Fruit fly (Drosophila melanogaster) whole organism, embryonic: ENCODE results near the gene scu.

Source experiments
- CG10543 ChIP-seq: fragments of 200-800 bp; sonication (Bioruptor generic); optimal IDR thresholded peaks from 3 replicates; lab custom pipeline; 2017; ENCODE audit warnings: missing biosample characterization, mild to moderate bottlenecking, missing genetic modification characterization, moderate library complexity
- CG12219 ChIP-seq: fragments of 200-800 bp; sonication (Bioruptor generic); optimal IDR thresholded peaks from 3 replicates; lab custom pipeline; 2018; ENCODE audit warnings: missing biosample characterization, mild to moderate bottlenecking, missing genetic modification characterization
- CG12659 ChIP-seq: fragments of 200-800 bp; sonication (Bioruptor generic); optimal IDR thresholded peaks from 3 replicates; lab custom pipeline; 2017; ENCODE audit warnings: mild to moderate bottlenecking, missing biosample characterization, missing genetic modification reagents, missing genetic modification characterization
- CG13894 ChIP-seq: fragments of 200-800 bp; sonication (Bioruptor generic); optimal IDR thresholded peaks from 3 replicates; lab custom pipeline; 2018; ENCODE audit warnings: missing biosample characterization, mild to moderate bottlenecking, missing genetic modification characterization, moderate library complexity
- CG14050 ChIP-seq: fragments of 200-800 bp; sonication (Bioruptor generic); IDR thresholded peaks from 3 replicates; pipeline ENCODE4 v1.3.6; 2022; ENCODE audit warnings: missing biosample characterization, missing genetic modification characterization
- CG15011 ChIP-seq: fragments of 200-800 bp; sonication (Bioruptor generic); optimal IDR thresholded peaks from 3 replicates; lab custom pipeline; 2018; ENCODE audit warnings: missing biosample characterization, mild to moderate bottlenecking, missing genetic modification characterization
- CG15514 ChIP-seq: fragments of 200-800 bp; sonication (Bioruptor generic); optimal IDR thresholded peaks from 3 replicates; lab custom pipeline; 2017; ENCODE audit warnings: missing biosample characterization, missing genetic modification characterization, mild to moderate bottlenecking, moderate library complexity, missing genetic modification reagents
- CG17361 ChIP-seq: fragments of 200-800 bp; sonication (Bioruptor generic); IDR thresholded peaks from 3 replicates; pipeline ENCODE4 v1.3.6; 2022; ENCODE audit warnings: missing biosample characterization, missing genetic modification characterization
- CG2202 ChIP-seq: fragments of 200-800 bp; sonication (Bioruptor generic); optimal IDR thresholded peaks from 2 replicates; lab custom pipeline; 2018; ENCODE audit warnings: missing biosample characterization, mild to moderate bottlenecking, missing genetic modification characterization
- CG2875 ChIP-seq: fragments of 200-800 bp; sonication (Bioruptor generic); optimal IDR thresholded peaks from 2 replicates; lab custom pipeline; 2017; ENCODE audit warnings: missing biosample characterization, mild to moderate bottlenecking, missing genetic modification characterization, missing genetic modification reagents
- CG32772 ChIP-seq: fragments of 200-800 bp; sonication (Bioruptor generic); IDR thresholded peaks from 2 replicates; pipeline ENCODE4 v1.3.6; 2022; ENCODE audit warnings: missing biosample characterization, missing genetic modification characterization
- CG3281 ChIP-seq: fragments of 200-800 bp; sonication (Bioruptor generic); optimal IDR thresholded peaks from 3 replicates; lab custom pipeline; 2017; ENCODE audit warnings: missing biosample characterization, mild to moderate bottlenecking, missing genetic modification characterization
- CG8765 ChIP-seq: fragments of 200-800 bp; sonication (Bioruptor generic); IDR thresholded peaks from 2 replicates; pipeline ENCODE4 v1.3.6; 2022; ENCODE audit warnings: missing biosample characterization, missing genetic modification characterization
- CG9932 ChIP-seq: fragments of 200-800 bp; sonication (Bioruptor generic); IDR thresholded peaks from 2 replicates; pipeline ENCODE4 v1.3.6; 2022; ENCODE audit warnings: missing biosample characterization, missing genetic modification characterization
- Dad ChIP-seq: fragments of 200-800 bp; sonication (Bioruptor generic); optimal IDR thresholded peaks from 3 replicates; lab custom pipeline; 2016; ENCODE audit warnings: missing biosample characterization, missing genetic modification characterization
- HHEX ChIP-seq: fragments of 200-800 bp; sonication (Bioruptor generic); optimal IDR thresholded peaks from 3 replicates; lab custom pipeline; 2017; ENCODE audit warnings: missing biosample characterization, mild to moderate bottlenecking, missing genetic modification characterization, missing genetic modification reagents
- HLH54F ChIP-seq: fragments of 200-800 bp; sonication (Bioruptor generic); optimal IDR thresholded peaks from 3 replicates; lab custom pipeline; 2016; ENCODE audit warnings: missing biosample characterization, missing genetic modification characterization
- Hr78 ChIP-seq, 2 experiments: fragments of 200-800 bp in 1 of 2; fragments of >200 bp in 1 of 2; sonication (Bioruptor generic) in 1 of 2; optimal IDR thresholded peaks; 2 replicates each; lab custom pipeline; 2017 to 2019; ENCODE audit warnings: missing biosample characterization in 2 of 2, missing genetic modification characterization in 2 of 2, mild to moderate bottlenecking in 1 of 2, moderate library complexity in 1 of 2
- Oaz ChIP-seq: fragments of 200-800 bp; sonication (Bioruptor generic); IDR thresholded peaks from 2 replicates; pipeline ENCODE4 v1.3.6; 2022; ENCODE audit warnings: missing biosample characterization, missing genetic modification characterization
- Opbp ChIP-seq: fragments of 200-800 bp; sonication (Bioruptor generic); IDR thresholded peaks from 3 replicates; pipeline ENCODE4 v1.3.6; 2022; ENCODE audit warnings: missing biosample characterization, missing genetic modification characterization; ENCODE audit not compliant: partially characterized antibody
- Ptx1 ChIP-seq: fragments of 200-800 bp; sonication (Bioruptor generic); IDR thresholded peaks from 2 replicates; pipeline ENCODE4 v1.3.6; 2022; ENCODE audit warnings: missing biosample characterization, missing genetic modification characterization
- Rfx ChIP-seq: fragments of 200-800 bp; sonication (Bioruptor generic); IDR thresholded peaks from 2 replicates; pipeline ENCODE4 v1.3.6; 2022; ENCODE audit warnings: missing biosample characterization, missing genetic modification characterization
- Side ChIP-seq: fragments of 200-800 bp; sonication (Bioruptor generic); optimal IDR thresholded peaks from 2 replicates; lab custom pipeline; 2016; ENCODE audit warnings: missing biosample characterization, missing genetic modification characterization
- ase ChIP-seq: fragments of 200-800 bp; sonication (Bioruptor generic); IDR thresholded peaks from 3 replicates; pipeline ENCODE4 v1.3.6; 2022; ENCODE audit warnings: missing biosample characterization, missing genetic modification characterization
- bbx ChIP-seq: fragments of 200-800 bp; sonication (Bioruptor generic); IDR thresholded peaks from 2 replicates; pipeline ENCODE4 v1.3.6; 2022; ENCODE audit warnings: missing biosample characterization, missing genetic modification characterization; ENCODE audit not compliant: partially characterized antibody
- bcd ChIP-seq: fragments of 200-800 bp; sonication (Bioruptor generic); optimal IDR thresholded peaks from 2 replicates; lab custom pipeline; 2017; ENCODE audit warnings: missing biosample characterization, mild to moderate bottlenecking, missing genetic modification characterization
- chif ChIP-seq, 2 experiments: fragments of 200-800 bp; sonication (Bioruptor generic); optimal IDR thresholded peaks; 3 replicates each; lab custom pipeline; 2016; ENCODE audit warnings: missing biosample characterization in 2 of 2, missing genetic modification characterization in 2 of 2
- ci ChIP-seq: fragments of 200-800 bp; sonication (Bioruptor generic); IDR thresholded peaks from 3 replicates; pipeline ENCODE4 v1.3.6; 2022; ENCODE audit warnings: missing biosample characterization, missing genetic modification characterization
- dati ChIP-seq: fragments of 200-800 bp; sonication (Bioruptor generic); IDR thresholded peaks from 2 replicates; pipeline ENCODE4 v1.3.6; 2022; ENCODE audit warnings: missing biosample characterization, missing genetic modification characterization
- dysf ChIP-seq: fragments of 200-800 bp; sonication (Bioruptor generic); IDR thresholded peaks from 3 replicates; pipeline ENCODE4 v1.3.6; 2022; ENCODE audit warnings: missing biosample characterization, missing genetic modification characterization
- fru ChIP-seq: fragments of >200 bp; optimal IDR thresholded peaks from 2 replicates; lab custom pipeline; 2017
- ftz-f1 ChIP-seq: fragments of 200-800 bp; sonication (Bioruptor generic); optimal IDR thresholded peaks from 2 replicates; lab custom pipeline; 2016; ENCODE audit warnings: missing biosample characterization, missing genetic modification characterization
- gt ChIP-seq: fragments of 200-800 bp; sonication (Bioruptor generic); IDR thresholded peaks from 2 replicates; pipeline ENCODE4 v1.3.6; 2022; ENCODE audit warnings: missing biosample characterization, missing genetic modification characterization
- hb ChIP-seq: fragments of 200-800 bp; sonication (Bioruptor generic); IDR thresholded peaks from 3 replicates; pipeline ENCODE4 v1.3.6; 2022; ENCODE audit warnings: missing biosample characterization, missing genetic modification characterization; ENCODE audit not compliant: partially characterized antibody
- kay ChIP-seq: fragments of 200-800 bp; sonication (Bioruptor generic); optimal IDR thresholded peaks from 2 replicates; lab custom pipeline; 2016; ENCODE audit warnings: missing biosample characterization, missing genetic modification characterization
- ken ChIP-seq: fragments of 200-800 bp; sonication (Bioruptor generic); IDR thresholded peaks from 3 replicates; pipeline ENCODE4 v1.3.6; 2022; ENCODE audit warnings: missing biosample characterization, missing genetic modification characterization
- mirr ChIP-seq: fragments of 200-800 bp; sonication (Bioruptor generic); optimal IDR thresholded peaks from 3 replicates; lab custom pipeline; 2018; ENCODE audit warnings: missing biosample characterization, mild to moderate bottlenecking, missing genetic modification characterization
- nerfin-1 ChIP-seq: fragments of 200-800 bp; sonication (Bioruptor generic); optimal IDR thresholded peaks from 3 replicates; lab custom pipeline; 2019; ENCODE audit warnings: missing biosample characterization, mild to moderate bottlenecking, missing genetic modification characterization, moderate library complexity
- odd ChIP-seq: fragments of 200-800 bp; sonication (Bioruptor generic); optimal IDR thresholded peaks from 2 replicates; lab custom pipeline; 2017; ENCODE audit warnings: missing biosample characterization, mild to moderate bottlenecking, missing genetic modification characterization
- rib ChIP-seq: fragments of 200-800 bp; sonication (Bioruptor generic); IDR thresholded peaks from 2 replicates; pipeline ENCODE4 v1.3.6; 2022; ENCODE audit warnings: missing biosample characterization, missing genetic modification characterization
- run ChIP-seq: fragments of 200-800 bp; sonication (Bioruptor generic); optimal IDR thresholded peaks from 3 replicates; lab custom pipeline; 2018; ENCODE audit warnings: missing biosample characterization, mild to moderate bottlenecking, missing genetic modification characterization
- sisA ChIP-seq: fragments of 200-800 bp; sonication (Bioruptor generic); IDR thresholded peaks from 2 replicates; pipeline ENCODE4 v1.3.6; 2022; ENCODE audit warnings: missing biosample characterization, missing genetic modification characterization
- slbo ChIP-seq: fragments of 200-800 bp; sonication (Bioruptor generic); IDR thresholded peaks from 2 replicates; pipeline ENCODE4 v1.3.6; 2022; ENCODE audit warnings: missing biosample characterization, missing genetic modification characterization
- sug ChIP-seq: fragments of 200-800 bp; optimal IDR thresholded peaks from 2 replicates; lab custom pipeline; 2019; ENCODE audit warnings: missing biosample characterization, mild to moderate bottlenecking, missing genetic modification characterization, moderate library complexity
- trh ChIP-seq: fragments of 200-800 bp; sonication (Bioruptor generic); optimal IDR thresholded peaks from 2 replicates; lab custom pipeline; 2016; ENCODE audit warnings: missing biosample characterization, missing genetic modification characterization
- ttk ChIP-seq: fragments of 200-800 bp; sonication (Bioruptor generic); IDR thresholded peaks from 2 replicates; pipeline ENCODE4 v2.1.2; 2022; ENCODE audit warnings: missing biosample characterization, missing genetic modification characterization
- tup ChIP-seq: fragments of 200-800 bp; sonication (Bioruptor generic); optimal IDR thresholded peaks from 2 replicates; lab custom pipeline; 2016; ENCODE audit warnings: missing biosample characterization, mild to moderate bottlenecking, missing genetic modification characterization, moderate library complexity
- twi ChIP-seq: fragments of 200-800 bp; optimal IDR thresholded peaks from 2 replicates; lab custom pipeline; 2019; ENCODE audit warnings: missing biosample characterization, mild to moderate bottlenecking, missing genetic modification characterization, moderate library complexity
- vfl ChIP-seq: fragments of 200-800 bp; sonication (Bioruptor generic); optimal IDR thresholded peaks from 2 replicates; lab custom pipeline; 2016; ENCODE audit warnings: missing biosample characterization, missing genetic modification characterization
- z ChIP-seq: fragments of 200-800 bp; sonication (Bioruptor generic); IDR thresholded peaks from 3 replicates; pipeline ENCODE4 v1.3.6; 2022; ENCODE audit warnings: missing biosample characterization, missing genetic modification characterization
- zf30C ChIP-seq: fragments of 200-800 bp; sonication (Bioruptor generic); optimal IDR thresholded peaks from 3 replicates; lab custom pipeline; 2018; ENCODE audit warnings: missing biosample characterization, mild to moderate bottlenecking, missing genetic modification characterization

scu gene

dm6 chrX:18140932-18141587 lies 50.0 kb downstream of the scu start (continued):
- TF ChIP-seq fru (lab: Kevin White, UChicago) (no peak), CG14050 (GFP tag; lab: Robert Waterston, UW) (no peak), bcd (GFP tag; lab: Kevin White, UChicago) (no peak), gt (GFP tag; lab: Robert Waterston, UW) (no peak), run (tag; lab: Kevin White, UChicago) (no peak), sug (tag; lab: Kevin White, UChicago) (no peak), dysf (GFP tag; lab: Robert Waterston, UW) (peak; percentile 31; the same call in 1 of the 3 replicates), CG17361 (peak; percentile 50; the same call in 2 of the 3 replicates), vfl (GFP tag; lab: Kevin White, UChicago) (no peak), sisA (peak; percentile 21; the same call in 1 of the 2 replicates), CG3281 (GFP tag; lab: Kevin White, UChicago) (peak; percentile 11), CG13894 (tag; lab: Kevin White, UChicago) (no peak), CG8765 (GFP tag; lab: Robert Waterston, UW) (no peak), rib (GFP tag; lab: Robert Waterston, UW) (no peak), Hr78 (GFP tag; optimal IDR thresholded peaks at IDR 0.05; lab: Kevin White, UChicago) (no peak), bbx (GFP tag; lab: Robert Waterston, UW) (no peak), Dad (GFP tag; lab: Kevin White, UChicago) (no peak), chif (GFP tag; optimal IDR thresholded peaks at IDR 0.05; lab: Kevin White, UChicago) (peak; percentile 10 to 15), mirr (no peak), CG10543 (GFP tag; lab: Kevin White, UChicago) (no peak), Rfx (peak; percentile 33), ase (GFP tag; lab: Robert Waterston, UW) (no peak), Opbp (no peak), CG2875 (no peak), kay (no peak), dati (GFP tag; lab: Robert Waterston, UW) (no peak), z (GFP tag; lab: Robert Waterston, UW) (no peak), CG12219 (GFP tag; lab: Kevin White, UChicago) (no peak), twi (tag; lab: Kevin White, UChicago) (no peak), ttk (GFP tag; lab: Robert Waterston, UW) (0 out of 2 replicates have a peak, but pooled peaks have one; percentile 5), ken (no peak), CG15011 (no peak), zf30C (GFP tag; lab: Kevin White, UChicago) (no peak), trh (GFP tag; lab: Kevin White, UChicago) (no peak), Ptx1 (peak; percentile 28; the same call in 1 of the 2 replicates), slbo (GFP tag; lab: Robert Waterston, UW) (no peak), tup (GFP tag; lab: Kevin White, UChicago) (no peak), hb (GFP tag; lab: Robert Waterston, UW) (no peak), HHEX (GFP tag; lab: Kevin White, UChicago) (no peak), Oaz (GFP tag; lab: Robert Waterston, UW) (no peak), CG32772 (no peak), CG9932 (GFP tag; lab: Robert Waterston, UW) (no peak), nerfin-1 (no peak), odd (GFP tag; lab: Kevin White, UChicago) (no peak), CG15514 (GFP tag; lab: Kevin White, UChicago) (no peak), HLH54F (peak; percentile 7), ci (GFP tag; lab: Robert Waterston, UW) (0 out of 3 replicates have a peak, but pooled peaks have one; percentile 12), ftz-f1 (no peak), Side (GFP tag; lab: Kevin White, UChicago) (no peak), CG12659 (GFP tag; lab: Kevin White, UChicago) (no peak), CG2202 (tag; lab: Kevin White, UChicago) (no peak)
